In the genomic region with DNA sequence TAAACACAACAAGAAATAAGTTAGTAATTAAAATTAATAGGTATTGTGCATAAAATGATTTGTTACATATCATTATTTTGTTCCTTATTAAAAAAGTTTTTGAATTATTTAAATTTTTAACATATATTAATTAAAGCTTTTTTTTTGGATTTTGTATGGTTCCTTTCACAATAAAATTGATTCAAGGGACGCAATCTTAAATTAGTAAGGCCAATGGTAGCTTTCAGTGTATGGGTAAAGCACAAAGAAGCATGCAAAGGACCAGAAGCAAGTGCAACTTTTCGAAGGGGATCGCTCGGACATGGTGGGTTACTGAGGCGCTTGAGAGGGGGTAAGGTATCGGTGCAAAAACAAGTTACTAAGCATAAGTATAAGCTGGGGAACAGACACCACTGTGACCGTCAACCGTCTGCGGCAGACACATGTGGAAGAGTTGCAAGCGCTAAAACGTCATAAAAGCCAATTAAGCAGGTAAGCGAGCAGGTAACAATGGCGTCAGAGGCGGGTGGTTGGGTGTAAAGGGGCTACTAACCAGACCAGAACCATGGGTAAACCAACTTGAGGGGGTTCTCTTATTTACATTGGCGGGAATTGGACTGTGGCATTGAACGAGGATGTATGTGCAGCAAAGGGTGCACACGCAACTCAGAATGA, we compare ENCODE assay signal across 5 fruit fly cellular contexts.
A peak's percentile ranks its signal among the peaks of the same experiment; 100 is the strongest.
TF ChIP-seq lines count a peak whose summit lies in the region.

No protein-coding gene starts in this region.

- no peak for TF ChIP-seq CTCF in whole organism, embryonic (GFP tag; optimal IDR thresholded peaks at IDR 0.05; lab: Kevin White, UChicago)

TF ChIP-seq in whole organism, 6 proteins besides CTCF, POLR2A, EP300 and RAD21:
- TF ChIP-seq EcR (GFP tag; optimal IDR thresholded peaks at IDR 0.05; lab: Kevin White, UChicago) = no peak
- TF ChIP-seq pan (optimal IDR thresholded peaks at IDR 0.05; lab: Kevin White, UChicago) = no peak
- peak; percentile 56 for TF ChIP-seq Dll (optimal IDR thresholded peaks at IDR 0.05; lab: Kevin White, UChicago)
- no peak for TF ChIP-seq usp (GFP tag; optimal IDR thresholded peaks at IDR 0.05; lab: Kevin White, UChicago)
- no peak for TF ChIP-seq CG8478 (optimal IDR thresholded peaks at IDR 0.05; lab: Kevin White, UChicago)

TF ChIP-seq in whole organism, embryonic, 481 proteins besides CTCF, POLR2A, EP300 and RAD21:
- no peak for TF ChIP-seq CG6654 (GFP tag; optimal IDR thresholded peaks at IDR 0.05; lab: Kevin White, UChicago)
- TF ChIP-seq nom (GFP tag; optimal IDR thresholded peaks at IDR 0.05; lab: Kevin White, UChicago) = peak; percentile 43

TF ChIP-seq in whole organism, prepupa, 60 proteins besides CTCF, POLR2A, EP300 and RAD21 (continues in another document):
- TF ChIP-seq topi (GFP tag; optimal IDR thresholded peaks at IDR 0.05; lab: Kevin White, UChicago) (no peak), Blimp-1 (GFP tag; optimal IDR thresholded peaks at IDR 0.05; lab: Kevin White, UChicago) (no peak), Hr39 (GFP tag; optimal IDR thresholded peaks at IDR 0.05; lab: Kevin White, UChicago) (no peak), CG10631 (GFP tag; optimal IDR thresholded peaks at IDR 0.05; lab: Kevin White, UChicago) (peak; percentile 69), svp (GFP tag; lab: Kevin White, UChicago) (peak; percentile 74), CG15336 (GFP tag; IDR thresholded peaks at IDR 0.05; lab: Robert Waterston, UW) (no peak), Lpt (GFP tag; optimal IDR thresholded peaks at IDR 0.05; lab: Kevin White, UChicago) (no peak), Ets96B (tag; optimal IDR thresholded peaks at IDR 0.05; lab: Kevin White, UChicago) (no peak), Hr4 (GFP tag; optimal IDR thresholded peaks at IDR 0.05; lab: Kevin White, UChicago) (no peak), lz (GFP tag; optimal IDR thresholded peaks at IDR 0.05; lab: Kevin White, UChicago) (no peak), Eip78C (GFP tag; lab: Kevin White, UChicago) (no peak), CG16779 (tag; optimal IDR thresholded peaks at IDR 0.05; lab: Kevin White, UChicago) (no peak), CG8319 (GFP tag; optimal IDR thresholded peaks at IDR 0.05; lab: Kevin White, UChicago) (no peak), Eip75B (GFP tag; optimal IDR thresholded peaks at IDR 0.05; lab: Kevin White, UChicago) (no peak), dsx (GFP tag; optimal IDR thresholded peaks at IDR 0.05; lab: Kevin White, UChicago; ENCODE audit: poor library complexity, severe bottlenecking) (peak; percentile 70), CG8119 (GFP tag; IDR thresholded peaks at IDR 0.05; lab: Robert Waterston, UW) (no peak), Gug (GFP tag; IDR thresholded peaks at IDR 0.05; lab: Robert Waterston, UW) (no peak), vri (GFP tag; optimal IDR thresholded peaks at IDR 0.05; lab: Kevin White, UChicago) (no peak), CG1621 (tag; optimal IDR thresholded peaks at IDR 0.05; lab: Kevin White, UChicago) (no peak), salr (GFP tag; optimal IDR thresholded peaks at IDR 0.05; lab: Kevin White, UChicago) (no peak), CG4318 (GFP tag; optimal IDR thresholded peaks at IDR 0.05; lab: Kevin White, UChicago) (no peak), CG6163 (GFP tag; IDR thresholded peaks at IDR 0.05; lab: Robert Waterston, UW) (peak; percentile 7; the same call in 1 of the 3 replicates), Sox102F (GFP tag; optimal IDR thresholded peaks at IDR 0.05; lab: Kevin White, UChicago) (peak; percentile 23), achi (GFP tag; optimal IDR thresholded peaks at IDR 0.05; lab: Kevin White, UChicago) (no peak), CG11762 (GFP tag; optimal IDR thresholded peaks at IDR 0.05; lab: Kevin White, UChicago; ENCODE audit: insufficient read depth) (no peak), Ets21C (GFP tag; optimal IDR thresholded peaks at IDR 0.05; lab: Kevin White, UChicago) (no peak), CG6854 (GFP tag; optimal IDR thresholded peaks at IDR 0.05; lab: Kevin White, UChicago) (no peak)

TF ChIP-seq in whole organism, pupa, 21 proteins besides CTCF, POLR2A, EP300 and RAD21:
- TF ChIP-seq EcR (GFP tag; optimal IDR thresholded peaks at IDR 0.05; lab: Kevin White, UChicago) = peak; percentile 51
- TF ChIP-seq CG34367 (tag; optimal IDR thresholded peaks at IDR 0.05; lab: Kevin White, UChicago) = peak; percentile 52
- TF ChIP-seq Pif1B (GFP tag; optimal IDR thresholded peaks at IDR 0.05; lab: Kevin White, UChicago) = no peak
- TF ChIP-seq CG15710 (tag; optimal IDR thresholded peaks at IDR 0.05; lab: Kevin White, UChicago) = peak; percentile 64
- no peak for TF ChIP-seq Ets98B (GFP tag; IDR thresholded peaks at IDR 0.05; lab: Robert Waterston, UW)
- no peak for TF ChIP-seq CG14655 (GFP tag; optimal IDR thresholded peaks at IDR 0.05; lab: Kevin White, UChicago)
- TF ChIP-seq CG9948 (tag; optimal IDR thresholded peaks at IDR 0.05; lab: Kevin White, UChicago) = no peak
- peak; percentile 76 for TF ChIP-seq CG8159 (tag; optimal IDR thresholded peaks at IDR 0.05; lab: Kevin White, UChicago)
- no peak for TF ChIP-seq CG32121 (GFP tag; IDR thresholded peaks at IDR 0.05; lab: Robert Waterston, UW)
- TF ChIP-seq CG8301 (tag; optimal IDR thresholded peaks at IDR 0.05; lab: Kevin White, UChicago) = no peak
- no peak for TF ChIP-seq fd96Ca (GFP tag; IDR thresholded peaks at IDR 0.05; lab: Robert Waterston, UW)
- no peak for TF ChIP-seq CG12605 (GFP tag; IDR thresholded peaks at IDR 0.05; lab: Robert Waterston, UW)
- TF ChIP-seq D1 (tag; optimal IDR thresholded peaks at IDR 0.05; lab: Kevin White, UChicago) = no peak
- no peak for TF ChIP-seq Pif1A (GFP tag; optimal IDR thresholded peaks at IDR 0.05; lab: Kevin White, UChicago)
- TF ChIP-seq Snoo (tag; optimal IDR thresholded peaks at IDR 0.05; lab: Kevin White, UChicago) = no peak
- 0 out of 3 replicates have a peak, but pooled peaks have one; percentile 23 for TF ChIP-seq CG4496 (GFP tag; IDR thresholded peaks at IDR 0.05; lab: Robert Waterston, UW)
- no peak for TF ChIP-seq rn (GFP tag; IDR thresholded peaks at IDR 0.05; lab: Robert Waterston, UW)
- no peak for TF ChIP-seq CG10348 (GFP tag; IDR thresholded peaks at IDR 0.05; lab: Robert Waterston, UW)
- peak; percentile 66 for TF ChIP-seq CG17806 (tag; optimal IDR thresholded peaks at IDR 0.05; lab: Kevin White, UChicago)
- peak; percentile 32 for TF ChIP-seq CG13204 (GFP tag; optimal IDR thresholded peaks at IDR 0.05; lab: Kevin White, UChicago)
- no peak for TF ChIP-seq gl (tag; optimal IDR thresholded peaks at IDR 0.05; lab: Kevin White, UChicago)

TF ChIP-seq in whole organism, wandering third instar larva, 38 proteins besides CTCF, POLR2A, EP300 and RAD21:
- peak; percentile 52 for TF ChIP-seq Dif (GFP tag; optimal IDR thresholded peaks at IDR 0.05; lab: Kevin White, UChicago; ENCODE audit: partially characterized antibody)
- TF ChIP-seq Sp1 (GFP tag; optimal IDR thresholded peaks at IDR 0.05; lab: Kevin White, UChicago) = peak; percentile 74
- peak; percentile 64 for TF ChIP-seq psq (GFP tag; optimal IDR thresholded peaks at IDR 0.05; lab: Kevin White, UChicago)
- TF ChIP-seq foxo (GFP tag; optimal IDR thresholded peaks at IDR 0.05; lab: Kevin White, UChicago) = peak in 1 of 2 experiments; percentile 59
- peak; percentile 49 for TF ChIP-seq HLH106 (tag; optimal IDR thresholded peaks at IDR 0.05; lab: Kevin White, UChicago)
- no peak for TF ChIP-seq Hr83 (GFP tag; optimal IDR thresholded peaks at IDR 0.05; lab: Kevin White, UChicago; ENCODE audit: poor library complexity, severe bottlenecking)
- TF ChIP-seq h (GFP tag; optimal IDR thresholded peaks at IDR 0.05; lab: Kevin White, UChicago) = no peak
- no peak for TF ChIP-seq Hnf4 (GFP tag; optimal IDR thresholded peaks at IDR 0.05; lab: Kevin White, UChicago)
- peak; percentile 0 for TF ChIP-seq dmrt93B (GFP tag; optimal IDR thresholded peaks at IDR 0.05; lab: Kevin White, UChicago)
- TF ChIP-seq OdsH (GFP tag; optimal IDR thresholded peaks at IDR 0.05; lab: Kevin White, UChicago) = peak; percentile 61
- TF ChIP-seq ey (GFP tag; optimal IDR thresholded peaks at IDR 0.05; lab: Kevin White, UChicago) = no peak
- TF ChIP-seq Vsx2 (GFP tag; optimal IDR thresholded peaks at IDR 0.05; lab: Kevin White, UChicago; ENCODE audit: partially characterized antibody) = peak; percentile 92
